Fruit fly (Drosophila melanogaster): Measurements from ENCODE around the gene snRNP-U1-C.

snRNP-U1-C gene

dm6 chr3R:18983614-18984185 is at the start of gene snRNP-U1-C, which contains the start of gene gukh (continued):
- TF ChIP-seq CG17385 (GFP tag; optimal IDR thresholded peaks at IDR 0.05) (peak; percentile 67), knrl (GFP tag; IDR thresholded peaks at IDR 0.05; ENCODE audit: partially characterized antibody) (peak; percentile 72), en (GFP tag; optimal IDR thresholded peaks at IDR 0.05) (no peak), Doc3 (GFP tag; IDR thresholded peaks at IDR 0.05; ENCODE audit: partially characterized antibody) (peak; percentile 59), CG2199 (GFP tag; IDR thresholded peaks at IDR 0.05) (peak; percentile 69; the same call in 1 of the 3 replicates), Adf1 (GFP tag; IDR thresholded peaks at IDR 0.05) (peak; percentile 84), Sin3A (optimal IDR thresholded peaks at IDR 0.05) (peak; percentile 63), CG13296 (GFP tag; optimal IDR thresholded peaks at IDR 0.05) (peak; percentile 74), Ptx1 (GFP tag; IDR thresholded peaks at IDR 0.05) (peak; percentile 85), CG32772 (GFP tag; IDR thresholded peaks at IDR 0.05) (peak; percentile 60; the same call in 1 of the 2 replicates), NFAT (GFP tag; IDR thresholded peaks at IDR 0.05) (peak; percentile 77), CG10267 (tag; optimal IDR thresholded peaks at IDR 0.05) (peak; percentile 83), psq (GFP tag; optimal IDR thresholded peaks at IDR 0.05) (peak; percentile 55), CG17328 (GFP tag; IDR thresholded peaks at IDR 0.05) (peak; percentile 89), sens (GFP tag) (peak; percentile 58), CG9609 (GFP tag; optimal IDR thresholded peaks at IDR 0.05) (peak; percentile 19), trh (GFP tag; optimal IDR thresholded peaks at IDR 0.05) (peak; percentile 61), al (GFP tag; IDR thresholded peaks at IDR 0.05) (peak; percentile 82), chn (GFP tag; optimal IDR thresholded peaks at IDR 0.05) (peak; percentile 31), CG8359 (GFP tag; optimal IDR thresholded peaks at IDR 0.05; ENCODE audit: borderline replicate concordance) (no peak), CG18764 (GFP tag; optimal IDR thresholded peaks at IDR 0.05) (peak; percentile 56), CG3726 (GFP tag; IDR thresholded peaks at IDR 0.05) (peak; percentile 63; the same call in 1 of the 3 replicates), mirr (GFP tag; optimal IDR thresholded peaks at IDR 0.05) (peak; percentile 35), Mad (GFP tag; optimal IDR thresholded peaks at IDR 0.05) (peak; percentile 43), CG12299 (tag; optimal IDR thresholded peaks at IDR 0.05) (peak; percentile 78), caup (GFP tag; optimal IDR thresholded peaks at IDR 0.05; ENCODE audit: severe bottlenecking) (peak; percentile 74), CG15269 (tag; optimal IDR thresholded peaks at IDR 0.05) (peak; percentile 86), CG30403 (GFP tag; optimal IDR thresholded peaks at IDR 0.05) (peak; percentile 73), klu (GFP tag; IDR thresholded peaks at IDR 0.05) (peak; percentile 80), CG8281 (tag; optimal IDR thresholded peaks at IDR 0.05) (peak; percentile 10), ro (GFP tag; IDR thresholded peaks at IDR 0.05) (no peak), hb (GFP tag; IDR thresholded peaks at IDR 0.05; ENCODE audit: partially characterized antibody) (peak; percentile 33; the same call in 1 of the 3 replicates), CG13287 (GFP tag; IDR thresholded peaks at IDR 0.05; ENCODE audit: partially characterized antibody) (peak; percentile 88), CG4707 (GFP tag; optimal IDR thresholded peaks at IDR 0.05) (peak; percentile 98), CkIIα-i1 (GFP tag; IDR thresholded peaks at IDR 0.05) (no peak), CG1603 (tag; optimal IDR thresholded peaks at IDR 0.05) (peak; percentile 90), Myb (GFP tag; optimal IDR thresholded peaks at IDR 0.05) (peak; percentile 70)

DNA sequence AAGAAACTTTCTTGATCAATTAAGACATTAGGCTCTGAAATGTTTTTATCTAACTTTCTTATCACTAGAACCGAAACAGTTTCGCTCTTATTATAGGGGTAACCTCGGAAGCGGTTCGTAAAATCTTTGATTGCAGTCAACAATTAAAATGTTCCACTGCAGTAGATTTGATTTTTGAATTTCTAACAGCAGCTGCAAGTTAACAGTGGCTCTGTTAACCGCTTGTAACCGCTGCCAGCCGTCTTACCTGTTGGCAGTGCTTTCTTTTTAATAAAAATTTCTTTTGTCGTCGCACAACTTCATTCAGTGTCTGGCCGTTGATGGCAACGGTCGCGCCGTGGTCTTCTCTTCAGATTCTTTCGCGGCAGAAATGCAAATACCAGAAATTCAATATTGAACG is 49.8 kb upstream of the snRNP-U1-C start, which contains the start of gene CG6026:
Gene CG6026, plus strand, starts transcription at position 301 of the 400 bp plus-strand sequence.
- TF ChIP-seq trem (tag; optimal IDR thresholded peaks at IDR 0.05) (no peak), CG17359 (tag; optimal IDR thresholded peaks at IDR 0.05) (no peak), CG16779 (GFP tag; IDR thresholded peaks at IDR 0.05) (no peak), bbx (GFP tag; IDR thresholded peaks at IDR 0.05; ENCODE audit: partially characterized antibody) (0 out of 2 replicates have a peak, but pooled peaks have one; percentile 18), BtbVII (GFP tag; optimal IDR thresholded peaks at IDR 0.05) (no peak), pfk (GFP tag; optimal IDR thresholded peaks at IDR 0.05) (no peak), h (optimal IDR thresholded peaks at IDR 0.05) (no peak), Blimp-1 (GFP tag; optimal IDR thresholded peaks at IDR 0.05) (peak; percentile 78), CG7839 (tag; optimal IDR thresholded peaks at IDR 0.05) (no peak), cad (GFP tag; optimal IDR thresholded peaks at IDR 0.05) (no peak), oc (tag; optimal IDR thresholded peaks at IDR 0.05) (peak; percentile 3), lmd (GFP tag; IDR thresholded peaks at IDR 0.05) (no peak), ci (GFP tag; IDR thresholded peaks at IDR 0.05) (0 out of 3 replicates have a peak, but pooled peaks have one; percentile 26), CG14050 (GFP tag; IDR thresholded peaks at IDR 0.05) (no peak), MESR4 (GFP tag; optimal IDR thresholded peaks at IDR 0.05) (no peak), mld (GFP tag; IDR thresholded peaks at IDR 0.05; ENCODE audit: partially characterized antibody) (no peak)

All from whole organism, embryonic.